Worm (Caenorhabditis elegans) whole organism, L3 larva: ENCODE results near the gene hipr-1.
A peak's percentile ranks its signal among the peaks of the same experiment; 100 is the strongest.

ENCODE experiments used
- R02D3.7 ChIP-seq: fragments of 150-350 bp; optimal IDR thresholded peaks from 2 replicates; lab custom pipeline; 2014; ENCODE audit warnings: missing biosample characterization, missing genetic modification characterization
- aly-2 ChIP-seq: fragments of 150-350 bp; optimal IDR thresholded peaks from 2 replicates; lab custom pipeline; 2014; ENCODE audit warnings: missing biosample characterization, missing genetic modification characterization
- ceh-16 ChIP-seq: sonication (generic microtip); optimal IDR thresholded peaks from 2 replicates; lab custom pipeline; 2017; ENCODE audit warnings: missing biosample characterization, missing genetic modification characterization
- ceh-28 ChIP-seq: fragments of 150-350 bp; optimal IDR thresholded peaks from 2 replicates; lab custom pipeline; 2014; ENCODE audit warnings: missing biosample characterization, missing genetic modification reagents, missing genetic modification characterization
- ceh-82 ChIP-seq: fragments of 150-350 bp; optimal IDR thresholded peaks from 2 replicates; lab custom pipeline; 2014; ENCODE audit warnings: missing biosample characterization, missing genetic modification characterization
- daf-12 ChIP-seq: fragments of 150-350 bp; optimal IDR thresholded peaks from 2 replicates; lab custom pipeline; 2014; ENCODE audit warnings: missing biosample characterization, missing genetic modification reagents, missing genetic modification characterization
- egl-27 ChIP-seq: sonication (generic microtip); optimal IDR thresholded peaks from 4 replicates; lab custom pipeline; 2017; ENCODE audit warnings: missing biosample characterization, missing genetic modification reagents, missing genetic modification characterization
- elt-2 ChIP-seq: sonication (generic microtip); optimal IDR thresholded peaks from 2 replicates; lab custom pipeline; 2016; ENCODE audit warnings: missing genetic modification reagents, mild to moderate bottlenecking, missing genetic modification characterization, missing compliant biosample characterization
- elt-3 ChIP-seq, 3 experiments: fragments of 150-350 bp in 1 of 3; sonication (generic microtip) in 2 of 3; optimal IDR thresholded peaks; 2 replicates in 2 of 3; 4 replicates in 1 of 3; lab custom pipeline; 2014 to 2017; ENCODE audit warnings: missing biosample characterization in 3 of 3, missing genetic modification characterization in 3 of 3
- eor-1 ChIP-seq, 2 experiments: fragments of 150-350 bp; optimal IDR thresholded peaks; 2 replicates each; lab custom pipeline; 2014 to 2018; ENCODE audit warnings: missing biosample characterization in 2 of 2, missing genetic modification characterization in 2 of 2
- fkh-2 ChIP-seq: fragments of 150-350 bp; optimal IDR thresholded peaks from 2 replicates; lab custom pipeline; 2014; ENCODE audit warnings: missing biosample characterization, missing genetic modification reagents, missing genetic modification characterization
- fos-1 ChIP-seq: fragments of 150-350 bp; optimal IDR thresholded peaks from 2 replicates; lab custom pipeline; 2014; ENCODE audit warnings: missing biosample characterization, missing genetic modification characterization
- hmg-11 ChIP-seq: sonication (generic microtip); optimal IDR thresholded peaks from 2 replicates; lab custom pipeline; 2016; ENCODE audit warnings: missing genetic modification characterization, missing compliant biosample characterization
- jun-1 ChIP-seq: fragments of 150-350 bp; optimal IDR thresholded peaks from 2 replicates; lab custom pipeline; 2014; ENCODE audit warnings: missing biosample characterization, missing genetic modification reagents, missing genetic modification characterization
- lin-15B ChIP-seq: fragments of 150-350 bp; optimal IDR thresholded peaks from 2 replicates; lab custom pipeline; 2014; ENCODE audit warnings: missing biosample characterization, missing genetic modification characterization
- lin-39 ChIP-seq: fragments of 150-350 bp; optimal IDR thresholded peaks from 2 replicates; lab custom pipeline; 2018; ENCODE audit warnings: missing biosample characterization, missing genetic modification reagents, missing genetic modification characterization
- lsy-12 ChIP-seq: sonication (generic microtip); optimal IDR thresholded peaks from 2 replicates; lab custom pipeline; 2016; ENCODE audit warnings: mild to moderate bottlenecking, missing genetic modification characterization, missing compliant biosample characterization
- mdl-1 ChIP-seq: fragments of 150-350 bp; optimal IDR thresholded peaks from 2 replicates; lab custom pipeline; 2014; ENCODE audit warnings: missing biosample characterization, missing genetic modification characterization
- nfya-1 ChIP-seq: sonication (generic microtip); optimal IDR thresholded peaks from 2 replicates; lab custom pipeline; 2017; ENCODE audit warnings: missing genetic modification characterization, mild to moderate bottlenecking, missing compliant biosample characterization, antibody characterized with exemption, moderate library complexity; ENCODE audit not compliant: insufficient read depth
- nhr-11 ChIP-seq: fragments of 150-350 bp; optimal IDR thresholded peaks from 2 replicates; lab custom pipeline; 2014; ENCODE audit warnings: missing biosample characterization, missing genetic modification characterization
- nhr-23 ChIP-seq: fragments of 150-350 bp; optimal IDR thresholded peaks from 2 replicates; lab custom pipeline; 2014; ENCODE audit warnings: missing biosample characterization, missing genetic modification reagents, missing genetic modification characterization
- nhr-237 ChIP-seq: fragments of 150-350 bp; optimal IDR thresholded peaks from 2 replicates; lab custom pipeline; 2014; ENCODE audit warnings: missing biosample characterization, missing genetic modification characterization
- nhr-25 ChIP-seq: sonication (generic microtip); optimal IDR thresholded peaks from 2 replicates; lab custom pipeline; 2017; ENCODE audit warnings: missing biosample characterization, missing genetic modification characterization
- nhr-28 ChIP-seq: fragments of 150-350 bp; optimal IDR thresholded peaks from 2 replicates; lab custom pipeline; 2014; ENCODE audit warnings: missing biosample characterization, missing genetic modification characterization
- nhr-43 ChIP-seq: sonication (generic microtip); optimal IDR thresholded peaks from 2 replicates; lab custom pipeline; 2016; ENCODE audit warnings: mild to moderate bottlenecking, missing genetic modification characterization, missing compliant biosample characterization; ENCODE audit not compliant: poor library complexity, severe bottlenecking
- nhr-67 ChIP-seq: fragments of 150-350 bp; optimal IDR thresholded peaks from 2 replicates; lab custom pipeline; 2014; ENCODE audit warnings: missing biosample characterization, missing genetic modification characterization
- nhr-76 ChIP-seq: fragments of 150-350 bp; sonication (generic microtip); optimal IDR thresholded peaks from 5 replicates; lab custom pipeline; 2014; ENCODE audit warnings: missing biosample characterization, missing genetic modification characterization
- nhr-77 ChIP-seq: fragments of 150-350 bp; optimal IDR thresholded peaks from 2 replicates; lab custom pipeline; 2014; ENCODE audit warnings: missing biosample characterization, missing genetic modification characterization
- pqm-1 ChIP-seq: fragments of 150-350 bp; optimal IDR thresholded peaks from 2 replicates; lab custom pipeline; 2017; ENCODE audit warnings: missing biosample characterization, missing genetic modification characterization, inconsistent platforms
- sea-2 ChIP-seq: fragments of 150-350 bp; sonication (generic microtip); optimal IDR thresholded peaks from 4 replicates; lab custom pipeline; 2014; ENCODE audit warnings: missing biosample characterization, missing genetic modification reagents, missing genetic modification characterization
- snpc-4 ChIP-seq: fragments of 150-350 bp; optimal IDR thresholded peaks from 2 replicates; lab custom pipeline; 2014; ENCODE audit warnings: missing biosample characterization, missing genetic modification characterization
- tbx-2 ChIP-seq: sonication (generic microtip); optimal IDR thresholded peaks from 2 replicates; lab custom pipeline; 2016; ENCODE audit warnings: mild to moderate bottlenecking, missing genetic modification characterization, missing compliant biosample characterization
- unc-62 ChIP-seq: fragments of 150-350 bp; sonication (generic microtip); optimal IDR thresholded peaks from 4 replicates; lab custom pipeline; 2014; ENCODE audit warnings: missing biosample characterization, missing genetic modification reagents, missing genetic modification characterization
- zag-1 ChIP-seq: fragments of 150-350 bp; optimal IDR thresholded peaks from 2 replicates; lab custom pipeline; 2014; ENCODE audit warnings: missing biosample characterization, missing genetic modification characterization
- ztf-11 ChIP-seq: fragments of 150-350 bp; optimal IDR thresholded peaks from 2 replicates; lab custom pipeline; 2014; ENCODE audit warnings: missing biosample characterization, missing genetic modification characterization
- ztf-4 ChIP-seq: fragments of 150-350 bp; optimal IDR thresholded peaks from 2 replicates; lab custom pipeline; 2014; ENCODE audit warnings: missing biosample characterization, missing genetic modification characterization

Gene hipr-1

DNA sequence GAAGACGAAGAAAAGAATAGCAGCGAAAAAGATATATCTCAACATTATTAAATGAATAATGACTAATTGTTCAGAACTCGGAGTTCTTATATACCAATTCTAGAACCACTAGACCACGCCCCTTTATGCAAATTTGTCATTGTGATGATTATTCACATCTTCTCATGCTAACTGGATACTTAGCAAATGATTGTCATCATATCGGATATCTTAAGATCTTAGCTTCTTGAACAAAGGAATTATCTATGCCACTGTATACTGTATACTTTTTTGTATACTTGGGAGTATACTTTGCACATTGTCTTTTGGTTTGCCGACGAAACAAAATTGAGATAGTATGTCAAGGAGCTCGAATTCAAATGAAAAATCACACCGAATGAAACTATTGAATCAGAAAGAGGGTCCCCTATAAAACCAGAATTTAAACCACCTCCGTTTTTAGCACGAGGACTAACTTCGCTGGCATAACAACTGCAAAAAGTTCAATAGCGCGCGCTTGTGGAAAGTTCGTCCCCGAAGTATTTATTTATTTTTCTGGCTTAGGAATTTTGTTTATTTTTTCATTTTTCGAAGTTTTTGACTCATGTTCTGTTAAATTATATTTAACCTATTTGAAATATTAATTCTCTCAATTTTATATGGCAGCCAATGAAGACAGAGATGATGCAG lies 19.6 kb upstream of the hipr-1 start, which contains the start of the genes sdz-1 and vps-33.1:
sdz-1 (minus strand) TSS at position 51 of the 669 bp plus-strand sequence.
vps-33.1 (plus strand) TSS at position 639 of the 669 bp plus-strand sequence.
- TF ChIP-seq nhr-43 (tag; lab: Kevin White, UChicago): peak; percentile 42
- TF ChIP-seq eor-1 (tag; optimal IDR thresholded peaks at IDR 0.05; lab: Kevin White, UChicago): no peak
- TF ChIP-seq nhr-25: peak; percentile 21
- TF ChIP-seq nhr-67: no peak
- TF ChIP-seq fos-1 (tag; lab: Kevin White, UChicago): no peak
- no peak for TF ChIP-seq unc-62 (GFP tag; lab: Kevin White, UChicago)
- peak; percentile 83 for TF ChIP-seq nfya-1 (tag; lab: Kevin White, UChicago)
- TF ChIP-seq lin-15B (tag; lab: Kevin White, UChicago): peak; percentile 86
- TF ChIP-seq R02D3.7: peak; percentile 27
- TF ChIP-seq lin-39 (tag; lab: Kevin White, UChicago): peak; percentile 51
- TF ChIP-seq pqm-1 (tag; lab: Kevin White, UChicago): no peak
- peak; percentile 53 for TF ChIP-seq snpc-4
- TF ChIP-seq nhr-76 (tag; lab: Kevin White, UChicago): no peak
- TF ChIP-seq jun-1: no peak
- TF ChIP-seq nhr-23 (tag; lab: Kevin White, UChicago): peak; percentile 38

ce11 chrIII:8704765-8705164 lies 15.2 kb upstream of the hipr-1 start, which contains the start of gene B0303.16:
TSS of gene B0303.16 (plus strand) at chrIII:8705065.
- TF ChIP-seq snpc-4 (no peak), lsy-12 (tag; lab: Kevin White, UChicago) (no peak), elt-3 (tag; optimal IDR thresholded peaks at IDR 0.05; lab: Kevin White, UChicago) (no peak), nhr-11 (tag; lab: Kevin White, UChicago) (no peak), mdl-1 (tag; lab: Kevin White, UChicago) (no peak), ztf-4 (tag; lab: Kevin White, UChicago) (no peak), elt-2 (tag; lab: Kevin White, UChicago) (no peak), daf-12 (tag; lab: Kevin White, UChicago) (no peak), hmg-11 (tag; lab: Kevin White, UChicago) (no peak), aly-2 (tag; lab: Kevin White, UChicago) (no peak), ceh-82 (no peak), ceh-16 (tag; lab: Kevin White, UChicago) (no peak), zag-1 (tag; lab: Kevin White, UChicago) (no peak), lin-15B (tag; lab: Kevin White, UChicago) (no peak), eor-1 (tag; optimal IDR thresholded peaks at IDR 0.05; lab: Kevin White, UChicago) (no peak), ztf-11 (no peak)

- TF ChIP-seq nhr-43 (tag; lab: Kevin White, UChicago) (peak; percentile 15), nhr-23 (tag; lab: Kevin White, UChicago) (no peak)
Measured at ce11 chrIII:8709735-8710134, 10.3 kb upstream of the hipr-1 start.

- no peak for TF ChIP-seq nhr-77 (tag; lab: Kevin White, UChicago)
- no peak for TF ChIP-seq tbx-2 (tag; lab: Kevin White, UChicago)
- TF ChIP-seq ztf-4 (tag; lab: Kevin White, UChicago): no peak
- no peak for TF ChIP-seq ceh-28 (tag; lab: Kevin White, UChicago)
- TF ChIP-seq eor-1 (tag; optimal IDR thresholded peaks at IDR 0.05; lab: Kevin White, UChicago): no peak
- no peak for TF ChIP-seq zag-1 (tag; lab: Kevin White, UChicago)
- no peak for TF ChIP-seq nfya-1 (tag; lab: Kevin White, UChicago)
- no peak for TF ChIP-seq ztf-11
- no peak for TF ChIP-seq egl-27 (tag; lab: Kevin White, UChicago)
- TF ChIP-seq sea-2 (GFP tag; lab: Kevin White, UChicago): no peak
- no peak for TF ChIP-seq fos-1 (tag; lab: Kevin White, UChicago)
- TF ChIP-seq pqm-1 (tag; lab: Kevin White, UChicago): no peak
- TF ChIP-seq nhr-237 (tag; lab: Kevin White, UChicago): no peak
- TF ChIP-seq snpc-4: no peak
- TF ChIP-seq elt-3 (tag; optimal IDR thresholded peaks at IDR 0.05; lab: Kevin White, UChicago): no peak
- no peak for TF ChIP-seq nhr-43 (tag; lab: Kevin White, UChicago)
- no peak for TF ChIP-seq nhr-28 (tag; lab: Kevin White, UChicago)
- no peak for TF ChIP-seq hmg-11 (tag; lab: Kevin White, UChicago)
- TF ChIP-seq lin-39 (tag; lab: Kevin White, UChicago): no peak
- TF ChIP-seq fkh-2 (tag; lab: Kevin White, UChicago): no peak
Measured at ce11 chrIII:8710310-8710709, 9.7 kb upstream of the hipr-1 start, which contains the start of gene B0303.11. TSS of gene B0303.11 (minus strand) at chrIII:8710410.
